Worm (Caenorhabditis elegans) whole organism, young adult: Measurements from ENCODE around the gene Y41C4A.8.

ENCODE experiments used
- B0019.2 ChIP-seq: fragments of 200-800 bp; sonication (Bioruptor generic); conservative IDR thresholded peaks from 2 replicates; pipeline ENCODE4 v1.3.6; 2022; ENCODE audit warnings: missing genetic modification reagents, missing genetic modification characterization, missing compliant biosample characterization
- B0261.1 ChIP-seq: sonication (generic microtip); optimal IDR thresholded peaks from 2 replicates; lab custom pipeline; 2016; ENCODE audit warnings: mild to moderate bottlenecking, missing genetic modification characterization, moderate library complexity, missing compliant biosample characterization
- F33H1.4 ChIP-seq: fragments of 200-800 bp; sonication (Bioruptor generic); IDR thresholded peaks from 2 replicates; pipeline ENCODE4 v1.3.6; 2022; ENCODE audit warnings: missing genetic modification reagents, missing genetic modification characterization, missing compliant biosample characterization
- F37B4.10 ChIP-seq: fragments of 200-800 bp; sonication (Bioruptor generic); IDR thresholded peaks from 2 replicates; pipeline ENCODE4 v1.3.6; 2022; ENCODE audit warnings: missing genetic modification characterization, missing compliant biosample characterization
- F55B11.4 ChIP-seq: sonication (generic microtip); optimal IDR thresholded peaks from 2 replicates; lab custom pipeline; 2016; ENCODE audit warnings: missing compliant biosample characterization, missing genetic modification characterization, borderline replicate concordance; ENCODE audit not compliant: insufficient read depth
- K12H6.12 ChIP-seq: fragments of 200-800 bp; sonication (Bioruptor generic); optimal IDR thresholded peaks from 2 replicates; lab custom pipeline; 2018; ENCODE audit warnings: mild to moderate bottlenecking, missing genetic modification characterization, missing compliant biosample characterization
- Y53F4B.3 ChIP-seq: fragments of 200-800 bp; sonication (Bioruptor generic); IDR thresholded peaks from 2 replicates; pipeline ENCODE4 v1.3.6; 2022; ENCODE audit warnings: missing genetic modification reagents, missing genetic modification characterization, missing compliant biosample characterization
- Y95B8A.8 ChIP-seq: fragments of 200-800 bp; sonication (Bioruptor generic); IDR thresholded peaks from 2 replicates; pipeline ENCODE4 v1.3.6; 2022; ENCODE audit warnings: missing genetic modification reagents, missing genetic modification characterization, missing compliant biosample characterization
- ama-1 ChIP-seq, 3 experiments: fragments of 150-350 bp in 1 of 3; sonication (generic microtip) in 2 of 3; optimal IDR thresholded peaks; 2 replicates each; lab custom pipeline; 2014 to 2018; ENCODE audit warnings: missing biosample characterization in 2 of 3, missing genetic modification characterization in 2 of 3, missing genetic modification reagents in 2 of 3
- aptf-2 ChIP-seq: fragments of 200-800 bp; sonication (Bioruptor generic); conservative IDR thresholded peaks from 2 replicates; pipeline ENCODE4 v1.3.6; 2022; ENCODE audit warnings: missing genetic modification reagents, missing genetic modification characterization, missing compliant biosample characterization
- aptf-3 ChIP-seq: fragments of 200-800 bp; sonication (Bioruptor generic); IDR thresholded peaks from 2 replicates; pipeline ENCODE4 v1.3.6; 2022; ENCODE audit warnings: missing genetic modification characterization, missing compliant biosample characterization
- atf-7 ChIP-seq: sonication (generic microtip); optimal IDR thresholded peaks from 2 replicates; lab custom pipeline; 2017; ENCODE audit warnings: mild to moderate bottlenecking, missing genetic modification characterization, missing compliant biosample characterization
- athp-1 ChIP-seq: sonication (generic microtip); optimal IDR thresholded peaks from 2 replicates; lab custom pipeline; 2017; ENCODE audit warnings: mild to moderate bottlenecking, missing genetic modification characterization, missing compliant biosample characterization
- bed-1 ChIP-seq: fragments of 200-800 bp; sonication (Bioruptor generic); IDR thresholded peaks from 2 replicates; pipeline ENCODE4 v1.3.6; 2022; ENCODE audit warnings: missing genetic modification reagents, missing genetic modification characterization, missing compliant biosample characterization
- bed-2 ChIP-seq: fragments of 200-800 bp; sonication (Bioruptor generic); IDR thresholded peaks from 2 replicates; pipeline ENCODE4 v1.3.6; 2022; ENCODE audit warnings: missing genetic modification reagents, missing genetic modification characterization, missing compliant biosample characterization
- ceh-27 ChIP-seq: fragments of 200-800 bp; sonication (Bioruptor generic); optimal IDR thresholded peaks from 2 replicates; lab custom pipeline; 2018; ENCODE audit warnings: mild to moderate bottlenecking, missing genetic modification characterization, moderate library complexity, missing compliant biosample characterization
- ceh-58 ChIP-seq: fragments of 200-800 bp; sonication (Bioruptor generic); IDR thresholded peaks from 2 replicates; pipeline ENCODE4 v1.3.6; 2022; ENCODE audit warnings: missing genetic modification characterization, missing compliant biosample characterization
- chd-7 ChIP-seq: sonication (generic microtip); optimal IDR thresholded peaks from 2 replicates; lab custom pipeline; 2016; ENCODE audit warnings: mild to moderate bottlenecking, missing genetic modification characterization, moderate library complexity, missing compliant biosample characterization
- dox-1 ChIP-seq: fragments of 200-800 bp; sonication (Bioruptor generic); IDR thresholded peaks from 2 replicates; pipeline ENCODE4 v1.3.6; 2022; ENCODE audit warnings: missing genetic modification reagents, missing genetic modification characterization, missing compliant biosample characterization
- dpl-1 ChIP-seq: fragments of 150-350 bp; optimal IDR thresholded peaks from 2 replicates; lab custom pipeline; 2014; ENCODE audit warnings: missing biosample characterization, missing genetic modification reagents, missing genetic modification characterization
- egrh-3 ChIP-seq: fragments of 200-800 bp; sonication (Bioruptor generic); IDR thresholded peaks from 2 replicates; pipeline ENCODE4 v1.3.6; 2022; ENCODE audit warnings: missing genetic modification reagents, missing genetic modification characterization, missing compliant biosample characterization
- ekl-4 ChIP-seq: fragments of 200-800 bp; sonication (Bioruptor generic); IDR thresholded peaks from 2 replicates; pipeline ENCODE4 v1.3.6; 2022; ENCODE audit warnings: missing genetic modification reagents, missing genetic modification characterization, missing compliant biosample characterization
- fkh-3 ChIP-seq: sonication (generic microtip); optimal IDR thresholded peaks from 2 replicates; lab custom pipeline; 2016; ENCODE audit warnings: mild to moderate bottlenecking, missing genetic modification characterization, missing compliant biosample characterization
- him-1 ChIP-seq: sonication (generic microtip); optimal IDR thresholded peaks from 2 replicates; lab custom pipeline; 2016; ENCODE audit warnings: missing genotype, missing genetic modification reagents, missing genetic modification characterization, missing compliant biosample characterization
- hmg-20 ChIP-seq: fragments of 200-800 bp; sonication (Bioruptor generic); IDR thresholded peaks from 2 replicates; pipeline ENCODE4 v1.3.6; 2022; ENCODE audit warnings: missing genetic modification reagents, missing genetic modification characterization, missing compliant biosample characterization
- hsf-1 ChIP-seq: fragments of 200-800 bp; sonication (Bioruptor generic); IDR thresholded peaks from 2 replicates; pipeline ENCODE4 v1.3.6; 2022; ENCODE audit warnings: missing genetic modification reagents, missing genetic modification characterization, missing compliant biosample characterization
- let-607 ChIP-seq, 2 experiments: fragments of 200-800 bp in 1 of 2; sonication (Bioruptor generic) in 1 of 2; sonication (generic microtip) in 1 of 2; optimal IDR thresholded peaks; 2 replicates each; lab custom pipeline; 2016 to 2018; ENCODE audit warnings: mild to moderate bottlenecking in 2 of 2, missing compliant biosample characterization in 2 of 2, missing genetic modification characterization in 2 of 2, moderate library complexity in 2 of 2, missing genotype in 1 of 2
- lin-26 ChIP-seq: fragments of 200-800 bp; sonication (Bioruptor generic); IDR thresholded peaks from 2 replicates; pipeline ENCODE4 v1.3.6; 2022; ENCODE audit warnings: missing genetic modification reagents, missing genetic modification characterization, missing compliant biosample characterization
- lir-1 ChIP-seq: fragments of 200-800 bp; sonication (Bioruptor generic); conservative IDR thresholded peaks from 2 replicates; pipeline ENCODE4 v1.3.6; 2022; ENCODE audit warnings: missing genetic modification reagents, missing genetic modification characterization, missing compliant biosample characterization
- lsy-27 ChIP-seq: sonication (generic microtip); optimal IDR thresholded peaks from 2 replicates; lab custom pipeline; 2017; ENCODE audit warnings: missing genetic modification characterization, mild to moderate bottlenecking, missing compliant biosample characterization, antibody characterized with exemption, missing genotype, borderline replicate concordance; ENCODE audit not compliant: insufficient read depth
- madf-6 ChIP-seq: fragments of 200-800 bp; sonication (Bioruptor generic); IDR thresholded peaks from 2 replicates; pipeline ENCODE4 v1.3.6; 2022; ENCODE audit warnings: missing genetic modification reagents, missing genetic modification characterization, missing compliant biosample characterization
- mel-28 ChIP-seq: sonication (generic microtip); optimal IDR thresholded peaks from 2 replicates; lab custom pipeline; 2016; ENCODE audit warnings: borderline replicate concordance, mild to moderate bottlenecking, missing genetic modification characterization, missing compliant biosample characterization
- nfya-1 ChIP-seq: sonication (generic microtip); optimal IDR thresholded peaks from 2 replicates; lab custom pipeline; 2017; ENCODE audit warnings: antibody characterized with exemption, missing compliant biosample characterization, missing genetic modification characterization, borderline replicate concordance; ENCODE audit not compliant: insufficient read depth
- nfya-2 ChIP-seq: fragments of 200-800 bp; sonication (Bioruptor generic); IDR thresholded peaks from 2 replicates; pipeline ENCODE4 v1.3.6; 2022; ENCODE audit warnings: missing genetic modification reagents, missing genetic modification characterization, missing compliant biosample characterization
- nhr-27 ChIP-seq: fragments of 200-800 bp; sonication (Bioruptor generic); optimal IDR thresholded peaks from 2 replicates; lab custom pipeline; 2018; ENCODE audit warnings: mild to moderate bottlenecking, missing genetic modification characterization, moderate library complexity, missing compliant biosample characterization
- nhr-90 ChIP-seq: sonication (generic microtip); optimal IDR thresholded peaks from 2 replicates; lab custom pipeline; 2016; ENCODE audit warnings: missing genotype, mild to moderate bottlenecking, missing genetic modification characterization, missing compliant biosample characterization
- pbrm-1 ChIP-seq: fragments of 200-800 bp; sonication (Bioruptor generic); IDR thresholded peaks from 2 replicates; pipeline ENCODE4 v1.3.6; 2022; ENCODE audit warnings: missing genetic modification reagents, missing genetic modification characterization, missing compliant biosample characterization
- repo-1 ChIP-seq: sonication (generic microtip); optimal IDR thresholded peaks from 2 replicates; lab custom pipeline; 2017; ENCODE audit warnings: mild to moderate bottlenecking, missing genetic modification characterization, missing compliant biosample characterization
- sdz-38 ChIP-seq: sonication (generic microtip); optimal IDR thresholded peaks from 2 replicates; lab custom pipeline; 2016; ENCODE audit warnings: missing genotype, missing genetic modification characterization, missing compliant biosample characterization
- snpc-1.1 ChIP-seq: sonication (generic microtip); optimal IDR thresholded peaks from 2 replicates; lab custom pipeline; 2017; ENCODE audit warnings: missing genetic modification characterization, mild to moderate bottlenecking, missing compliant biosample characterization, antibody characterized with exemption, moderate library complexity, missing genotype, missing genetic modification reagents; ENCODE audit not compliant: insufficient read depth
- snpc-4 ChIP-seq, 5 experiments: fragments of 150-350 bp in 1 of 5; sonication (generic microtip) in 4 of 5; optimal IDR thresholded peaks; 2 replicates each; lab custom pipeline; 2014 to 2018; ENCODE audit warnings: missing genetic modification characterization in 5 of 5, missing biosample characterization in 3 of 5, antibody characterized with exemption in 2 of 5, mild to moderate bottlenecking in 2 of 5, missing compliant biosample characterization in 2 of 5, missing genotype in 2 of 5, moderate library complexity in 2 of 5, missing genetic modification reagents in 1 of 5
- somi-1 ChIP-seq: fragments of 200-800 bp; sonication (Bioruptor generic); optimal IDR thresholded peaks from 2 replicates; lab custom pipeline; 2018; ENCODE audit warnings: mild to moderate bottlenecking, missing genetic modification characterization, missing compliant biosample characterization
- tbp1 ChIP-seq: fragments of 200-800 bp; sonication (Bioruptor generic); optimal IDR thresholded peaks from 2 replicates; lab custom pipeline; 2018; ENCODE audit warnings: mild to moderate bottlenecking, missing genetic modification characterization, missing compliant biosample characterization
- tlf-1 ChIP-seq: fragments of 200-800 bp; sonication (Bioruptor generic); optimal IDR thresholded peaks from 2 replicates; lab custom pipeline; 2018; ENCODE audit warnings: mild to moderate bottlenecking, missing genetic modification characterization, missing compliant biosample characterization
- xnd-1 ChIP-seq: sonication (generic microtip); optimal IDR thresholded peaks from 2 replicates; lab custom pipeline; 2016; ENCODE audit warnings: missing genotype, missing genetic modification reagents, missing genetic modification characterization, missing compliant biosample characterization
- zim-3 ChIP-seq: sonication (generic microtip); optimal IDR thresholded peaks from 2 replicates; lab custom pipeline; 2017; ENCODE audit warnings: mild to moderate bottlenecking, missing genetic modification characterization, moderate library complexity, missing compliant biosample characterization
- ztf-18 ChIP-seq: sonication (generic microtip); optimal IDR thresholded peaks from 2 replicates; lab custom pipeline; 2016; ENCODE audit warnings: missing genotype, mild to moderate bottlenecking, missing genetic modification characterization, missing compliant biosample characterization

The Y41C4A.8 gene

ce11 chrIII:11694506-11694947 is 14.1 kb downstream of the Y41C4A.8 start:
- TF ChIP-seq dpl-1 (GFP tag; lab: Kevin White, UChicago) (no peak), F33H1.4 (GFP tag; lab: Robert Waterston, UW) (no peak), zim-3 (tag; lab: Kevin White, UChicago) (peak; percentile 51), ceh-27 (GFP tag; lab: Kevin White, UChicago) (no peak), lin-26 (GFP tag; lab: Robert Waterston, UW) (0 out of 2 replicates have a peak, but pooled peaks have one; percentile 56), lir-1 (GFP tag; lab: Robert Waterston, UW) (no peak), snpc-1.1 (tag; lab: Kevin White, UChicago) (no peak), him-1 (tag; lab: Kevin White, UChicago) (no peak), ceh-58 (GFP tag; lab: Robert Waterston, UW) (no peak), pbrm-1 (GFP tag; lab: Robert Waterston, UW) (peak; percentile 46; the same call in 1 of the 2 replicates), mel-28 (tag; lab: Kevin White, UChicago) (peak; percentile 27), F55B11.4 (tag; lab: Kevin White, UChicago) (no peak), lsy-27 (tag; lab: Kevin White, UChicago) (no peak), athp-1 (no peak), nhr-90 (tag; lab: Kevin White, UChicago) (no peak), hsf-1 (0 out of 2 replicates have a peak, but pooled peaks have one; percentile 19), bed-2 (GFP tag; lab: Robert Waterston, UW) (no peak), ekl-4 (GFP tag; lab: Robert Waterston, UW) (no peak), nfya-1 (tag; lab: Kevin White, UChicago) (no peak), hmg-20 (GFP tag; lab: Robert Waterston, UW) (0 out of 2 replicates have a peak, but pooled peaks have one; percentile 21), madf-6 (GFP tag; lab: Robert Waterston, UW) (no peak), somi-1 (GFP tag; lab: Kevin White, UChicago) (no peak), Y95B8A.8 (GFP tag; lab: Robert Waterston, UW) (no peak), fkh-3 (no peak), dox-1 (GFP tag; lab: Robert Waterston, UW) (no peak; the same call in 1 of the 2 replicates), aptf-3 (GFP tag; lab: Robert Waterston, UW) (no peak), bed-1 (GFP tag; lab: Robert Waterston, UW) (no peak), snpc-4 (GFP tag; optimal IDR thresholded peaks at IDR 0.05; lab: Kevin White, UChicago) (no peak), snpc-4 (tag; optimal IDR thresholded peaks at IDR 0.05; lab: Kevin White, UChicago) (no peak), repo-1 (peak; percentile 51), xnd-1 (no peak), aptf-2 (GFP tag; lab: Robert Waterston, UW) (no peak), sdz-38 (no peak), Y53F4B.3 (GFP tag; lab: Robert Waterston, UW) (no peak), egrh-3 (GFP tag; lab: Robert Waterston, UW) (no peak), tbp1 (GFP tag; lab: Kevin White, UChicago) (no peak), ama-1 (optimal IDR thresholded peaks at IDR 0.05; lab: Kevin White, UChicago) (no peak), ama-1 (GFP tag; optimal IDR thresholded peaks at IDR 0.05; lab: Kevin White, UChicago) (no peak), nhr-27 (no peak), tlf-1 (GFP tag; lab: Kevin White, UChicago) (no peak), F37B4.10 (GFP tag; lab: Robert Waterston, UW) (no peak), atf-7 (no peak), B0019.2 (GFP tag; lab: Robert Waterston, UW) (no peak), B0261.1 (tag; lab: Kevin White, UChicago) (no peak), let-607 (tag; optimal IDR thresholded peaks at IDR 0.05; lab: Kevin White, UChicago) (no peak), nfya-2 (GFP tag; lab: Robert Waterston, UW) (0 out of 2 replicates have a peak, but pooled peaks have one; percentile 72), chd-7 (tag; lab: Kevin White, UChicago) (no peak), K12H6.12 (tag; lab: Kevin White, UChicago) (no peak), ztf-18 (tag; lab: Kevin White, UChicago) (no peak)
